Worm (Caenorhabditis elegans): ENCODE results near the gene nhr-104.

Gene nhr-104

ce11 chrIV:4745422-4745821, 43.1 kb downstream of the nhr-104 start, which contains the start of gene timm-17B.1 (continued):
- TF ChIP-seq pha-4 (tag; optimal IDR thresholded peaks at IDR 0.05) = peak; percentile 79
- TF ChIP-seq lsy-12 (tag; optimal IDR thresholded peaks at IDR 0.05) = peak; percentile 21
- TF ChIP-seq sea-2 (GFP tag; optimal IDR thresholded peaks at IDR 0.05) = no peak
- TF ChIP-seq ZK546.5 (tag; optimal IDR thresholded peaks at IDR 0.05) = no peak
- TF ChIP-seq snpc-4 (tag; optimal IDR thresholded peaks at IDR 0.05) = peak; percentile 29
- TF ChIP-seq jun-1 (tag; optimal IDR thresholded peaks at IDR 0.05) = no peak
- no peak for TF ChIP-seq fkh-2 (tag; optimal IDR thresholded peaks at IDR 0.05)
- TF ChIP-seq tbx-2 (tag; optimal IDR thresholded peaks at IDR 0.05) = peak; percentile 49

- TF ChIP-seq snpc-4 (tag; optimal IDR thresholded peaks at IDR 0.05) = no peak
- TF ChIP-seq ztf-11 (tag; optimal IDR thresholded peaks at IDR 0.05) = no peak
- no peak for TF ChIP-seq mdl-1 (tag; optimal IDR thresholded peaks at IDR 0.05)
- TF ChIP-seq fos-1 (tag; optimal IDR thresholded peaks at IDR 0.05) = no peak
- TF ChIP-seq hmg-11 (tag; optimal IDR thresholded peaks at IDR 0.05) = no peak
- TF ChIP-seq lin-15B (tag; optimal IDR thresholded peaks at IDR 0.05) = no peak
- TF ChIP-seq ceh-28 (tag; optimal IDR thresholded peaks at IDR 0.05) = no peak
- TF ChIP-seq daf-12 (tag; optimal IDR thresholded peaks at IDR 0.05) = no peak
- TF ChIP-seq tbx-2 (tag; optimal IDR thresholded peaks at IDR 0.05) = no peak
- no peak for TF ChIP-seq jun-1 (tag; optimal IDR thresholded peaks at IDR 0.05)
- no peak for TF ChIP-seq fkh-10 (GFP tag; optimal IDR thresholded peaks at IDR 0.05)
- TF ChIP-seq nhr-25 (tag; optimal IDR thresholded peaks at IDR 0.05) = no peak
- TF ChIP-seq ceh-82 (tag; optimal IDR thresholded peaks at IDR 0.05) = no peak
- TF ChIP-seq ztf-4 (tag; optimal IDR thresholded peaks at IDR 0.05) = no peak
- TF ChIP-seq nhr-12 (tag; optimal IDR thresholded peaks at IDR 0.05) = no peak
Observed at ce11 chrIV:4744167-4744566, 44.3 kb downstream of the nhr-104 start, which contains the start of gene hoe-1. Gene hoe-1 (minus strand): TSS chrIV:4744267.

- TF ChIP-seq nhr-11 (tag; optimal IDR thresholded peaks at IDR 0.05) (no peak), elt-2 (tag; optimal IDR thresholded peaks at IDR 0.05) (no peak), unc-39 (tag; optimal IDR thresholded peaks at IDR 0.05) (no peak), mdl-1 (tag; optimal IDR thresholded peaks at IDR 0.05) (no peak), ceh-28 (tag; optimal IDR thresholded peaks at IDR 0.05) (no peak), nhr-43 (tag; optimal IDR thresholded peaks at IDR 0.05; ENCODE audit: poor library complexity, severe bottlenecking) (no peak), zag-1 (tag; optimal IDR thresholded peaks at IDR 0.05) (no peak), ceh-16 (tag; optimal IDR thresholded peaks at IDR 0.05) (no peak), fkh-10 (GFP tag; optimal IDR thresholded peaks at IDR 0.05) (no peak), unc-62 (GFP tag; optimal IDR thresholded peaks at IDR 0.05) (no peak), nhr-77 (tag; optimal IDR thresholded peaks at IDR 0.05) (no peak)
Observed at ce11 chrIV:4742480-4742879, 46.0 kb downstream of the nhr-104 start.

- TF ChIP-seq fos-1 (tag; optimal IDR thresholded peaks at IDR 0.05) (no peak), daf-12 (tag; optimal IDR thresholded peaks at IDR 0.05) (no peak), eor-1 (tag; optimal IDR thresholded peaks at IDR 0.05) (no peak), skn-1 (tag; optimal IDR thresholded peaks at IDR 0.05) (no peak), elt-3 (tag; optimal IDR thresholded peaks at IDR 0.05) (no peak), nhr-11 (tag; optimal IDR thresholded peaks at IDR 0.05) (no peak), nfya-1 (tag; optimal IDR thresholded peaks at IDR 0.05; ENCODE audit: insufficient read depth) (no peak), nhr-25 (tag; optimal IDR thresholded peaks at IDR 0.05) (no peak), ztf-11 (tag; optimal IDR thresholded peaks at IDR 0.05) (no peak), nhr-76 (tag; optimal IDR thresholded peaks at IDR 0.05) (no peak), nhr-28 (tag; optimal IDR thresholded peaks at IDR 0.05) (no peak), lin-15B (tag; optimal IDR thresholded peaks at IDR 0.05) (no peak), nhr-12 (tag; optimal IDR thresholded peaks at IDR 0.05) (no peak), ama-1 (optimal IDR thresholded peaks at IDR 0.05) (no peak), mdl-1 (tag; optimal IDR thresholded peaks at IDR 0.05) (no peak), elt-1 (tag; optimal IDR thresholded peaks at IDR 0.05) (no peak), lin-39 (tag; optimal IDR thresholded peaks at IDR 0.05) (no peak), pqm-1 (tag; optimal IDR thresholded peaks at IDR 0.05) (no peak), aly-2 (tag; optimal IDR thresholded peaks at IDR 0.05) (no peak), elt-2 (tag; optimal IDR thresholded peaks at IDR 0.05) (no peak)
Observed at ce11 chrIV:4737258-4737657, 51.2 kb downstream of the nhr-104 start, which contains the start of gene fbxb-78. Gene fbxb-78 (plus strand): TSS chrIV:4737558.
